Worm (Caenorhabditis elegans): ENCODE data around the gene fahd-1.

- no peak for TF ChIP-seq snpc-4 (tag; optimal IDR thresholded peaks at IDR 0.05)
- no peak for TF ChIP-seq ZK546.5 (tag; optimal IDR thresholded peaks at IDR 0.05)
- TF ChIP-seq lin-39 (tag; optimal IDR thresholded peaks at IDR 0.05) = no peak
- no peak for TF ChIP-seq ama-1 (optimal IDR thresholded peaks at IDR 0.05)
- TF ChIP-seq ceh-82 (tag; optimal IDR thresholded peaks at IDR 0.05) = no peak
- no peak for TF ChIP-seq nhr-6 (tag; optimal IDR thresholded peaks at IDR 0.05)
- TF ChIP-seq skn-1 (tag; optimal IDR thresholded peaks at IDR 0.05) = no peak
- TF ChIP-seq dpl-1 (GFP tag; optimal IDR thresholded peaks at IDR 0.05) = no peak
Observed at ce11 chrIII:7884863-7885262, 7.2 kb upstream of the fahd-1 start, which contains the start of gene ZK688.11.

Data from whole organism, L4 larva.